Fruit fly (Drosophila melanogaster): ENCODE results near the gene AstA-R1.

The AstA-R1 gene

DNA sequence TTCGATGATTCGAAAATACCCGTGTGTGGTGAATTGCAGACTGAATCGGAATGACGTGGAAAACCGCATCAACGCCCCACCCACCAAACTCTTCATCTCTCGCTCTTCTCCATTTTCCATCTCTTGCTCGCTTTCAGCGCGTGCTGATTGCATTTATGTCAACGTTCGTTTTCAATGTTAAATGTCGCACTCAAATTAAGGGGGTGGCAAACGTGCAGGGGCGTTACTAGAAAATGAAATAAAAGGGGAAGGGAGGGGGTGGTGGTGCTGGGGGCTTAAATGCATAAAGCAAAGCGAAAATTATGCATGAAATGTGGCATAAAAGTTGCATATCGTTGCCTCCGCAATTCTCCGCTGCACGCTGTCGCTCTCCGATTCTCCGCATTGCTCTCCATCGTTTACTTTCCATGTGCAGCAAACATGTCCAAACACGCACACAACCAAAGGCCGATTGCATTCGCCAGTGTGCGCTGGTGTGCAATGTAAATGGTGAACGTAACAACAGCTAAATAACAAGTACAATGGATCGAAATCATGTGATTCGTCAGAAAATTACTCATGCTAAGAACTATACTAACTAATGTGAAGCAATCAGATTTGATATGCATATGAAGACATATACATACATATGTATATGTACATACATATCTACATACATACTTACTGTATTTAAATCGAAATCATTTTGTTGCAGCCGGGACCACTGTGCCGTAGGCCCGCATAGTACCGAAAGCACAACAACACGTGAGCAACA is 107.6 kb downstream of the AstA-R1 start (continued):
- TF ChIP-seq dsx (GFP tag; optimal IDR thresholded peaks at IDR 0.05; ENCODE audit: poor library complexity, severe bottlenecking) (peak; percentile 94), Eip93F (GFP tag; optimal IDR thresholded peaks at IDR 0.05) (peak; percentile 88), CG6808 (GFP tag; optimal IDR thresholded peaks at IDR 0.05) (peak; percentile 90), CG3032 (tag; optimal IDR thresholded peaks at IDR 0.05) (peak; percentile 92), CG34406 (GFP tag; optimal IDR thresholded peaks at IDR 0.05) (peak; percentile 95), Sox102F (GFP tag; optimal IDR thresholded peaks at IDR 0.05) (peak; percentile 93), topi (GFP tag; optimal IDR thresholded peaks at IDR 0.05) (peak; percentile 92), CG8632 (GFP tag; optimal IDR thresholded peaks at IDR 0.05) (peak; percentile 94), eg (GFP tag; IDR thresholded peaks at IDR 0.05) (peak; percentile 93), CG11902 (GFP tag; optimal IDR thresholded peaks at IDR 0.05) (peak; percentile 80), fkh (GFP tag; optimal IDR thresholded peaks at IDR 0.05) (no peak), CG8319 (GFP tag; optimal IDR thresholded peaks at IDR 0.05) (peak; percentile 90), CG31627 (GFP tag; optimal IDR thresholded peaks at IDR 0.05) (peak; percentile 86), lz (GFP tag; optimal IDR thresholded peaks at IDR 0.05) (peak; percentile 92), Lpt (GFP tag; optimal IDR thresholded peaks at IDR 0.05) (peak; percentile 95), Hr39 (GFP tag; optimal IDR thresholded peaks at IDR 0.05) (peak; percentile 88), vri (GFP tag; optimal IDR thresholded peaks at IDR 0.05) (peak; percentile 75), pdm3 (GFP tag; optimal IDR thresholded peaks at IDR 0.05) (peak; percentile 97), Eip78C (GFP tag) (peak; percentile 99), achi (GFP tag; optimal IDR thresholded peaks at IDR 0.05) (peak; percentile 95), Sox14 (GFP tag; optimal IDR thresholded peaks at IDR 0.05) (peak; percentile 96)

- TF ChIP-seq Eip75B (GFP tag; optimal IDR thresholded peaks at IDR 0.05) (peak; percentile 2), svp (GFP tag) (peak; percentile 78), salr (GFP tag; optimal IDR thresholded peaks at IDR 0.05) (no peak), Lpt (GFP tag; optimal IDR thresholded peaks at IDR 0.05) (no peak), Sox102F (GFP tag; optimal IDR thresholded peaks at IDR 0.05) (no peak), CG11902 (GFP tag; optimal IDR thresholded peaks at IDR 0.05) (no peak), ss (GFP tag; optimal IDR thresholded peaks at IDR 0.05) (peak in 1 of 2 experiments; percentile 8), fkh (GFP tag; optimal IDR thresholded peaks at IDR 0.05) (no peak), CG15336 (GFP tag; IDR thresholded peaks at IDR 0.05) (no peak)
Observed at dm6 chrX:3682483-3682813, 108.1 kb downstream of the AstA-R1 start.

DNA sequence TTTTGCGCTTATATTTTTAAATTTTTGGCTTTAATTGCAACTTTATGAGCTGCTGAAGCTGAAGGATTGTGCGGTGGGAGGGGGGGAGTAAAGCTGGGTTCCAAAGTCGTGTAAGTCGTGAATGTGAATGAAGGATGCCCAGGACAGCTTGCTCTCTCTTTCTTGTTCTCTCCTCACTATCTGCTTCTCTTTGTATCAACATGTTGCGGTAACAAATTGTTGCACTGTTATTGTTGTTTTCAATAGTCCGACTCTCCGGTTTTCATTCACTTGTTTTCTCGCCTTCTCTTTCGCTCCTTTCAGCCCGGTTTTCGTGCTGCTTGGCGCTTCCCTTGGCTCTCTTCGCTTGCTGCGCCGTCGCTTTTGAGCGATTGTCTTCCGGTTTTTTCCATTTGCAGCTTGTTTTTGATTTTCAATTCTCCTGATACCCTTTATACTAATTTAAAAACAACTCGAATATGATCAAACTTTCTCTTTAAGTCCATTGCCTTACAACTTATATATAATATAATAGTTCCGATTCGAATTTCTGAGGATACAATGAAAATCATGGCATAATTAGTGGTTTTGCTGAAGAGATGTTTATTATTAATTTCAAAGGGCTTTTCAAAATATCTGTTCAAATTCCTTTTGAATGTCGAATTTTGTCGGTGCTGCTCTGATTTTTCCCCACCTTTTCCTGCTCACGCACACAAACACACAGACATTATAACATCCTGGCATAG is 110.6 kb downstream of the AstA-R1 start:
- peak; percentile 36 for TF ChIP-seq Eip93F (GFP tag; optimal IDR thresholded peaks at IDR 0.05)
- TF ChIP-seq CG16779 (tag; optimal IDR thresholded peaks at IDR 0.05): peak; percentile 67
- TF ChIP-seq Met (GFP tag; optimal IDR thresholded peaks at IDR 0.05): peak; percentile 74
- no peak for TF ChIP-seq CG9139 (GFP tag; optimal IDR thresholded peaks at IDR 0.05)
- peak; percentile 64 for TF ChIP-seq Hr39 (GFP tag; optimal IDR thresholded peaks at IDR 0.05)
- peak; percentile 74 for TF ChIP-seq CG8119 (GFP tag; IDR thresholded peaks at IDR 0.05)
- no peak for TF ChIP-seq fkh (GFP tag; optimal IDR thresholded peaks at IDR 0.05)
- TF ChIP-seq vri (GFP tag; optimal IDR thresholded peaks at IDR 0.05): peak; percentile 51
- TF ChIP-seq CG3032 (tag; optimal IDR thresholded peaks at IDR 0.05): peak; percentile 88
- peak; percentile 79 for TF ChIP-seq pdm3 (GFP tag; optimal IDR thresholded peaks at IDR 0.05)
- TF ChIP-seq Ets21C (GFP tag; optimal IDR thresholded peaks at IDR 0.05): peak; percentile 47
- no peak for TF ChIP-seq CG6854 (GFP tag; optimal IDR thresholded peaks at IDR 0.05)
- peak; percentile 88 for TF ChIP-seq fd59A (GFP tag; optimal IDR thresholded peaks at IDR 0.05)
- peak; percentile 30 for TF ChIP-seq CG11762 (GFP tag; optimal IDR thresholded peaks at IDR 0.05; ENCODE audit: insufficient read depth)
- TF ChIP-seq cyc (GFP tag; optimal IDR thresholded peaks at IDR 0.05): peak; percentile 41
- TF ChIP-seq CG1621 (tag; optimal IDR thresholded peaks at IDR 0.05): peak; percentile 72
- peak; percentile 76 for TF ChIP-seq Ets96B (tag; optimal IDR thresholded peaks at IDR 0.05)
- TF ChIP-seq CG31627 (GFP tag; optimal IDR thresholded peaks at IDR 0.05): peak; percentile 58
- peak; percentile 67 for TF ChIP-seq CG15336 (GFP tag; IDR thresholded peaks at IDR 0.05)
- TF ChIP-seq Sox15 (GFP tag; optimal IDR thresholded peaks at IDR 0.05): peak; percentile 66
- peak; percentile 78 for TF ChIP-seq net (GFP tag; optimal IDR thresholded peaks at IDR 0.05)
- peak; percentile 78 for TF ChIP-seq esn (GFP tag; optimal IDR thresholded peaks at IDR 0.05)
- peak; percentile 82 for TF ChIP-seq Sox14 (GFP tag; optimal IDR thresholded peaks at IDR 0.05)
- peak; percentile 70 for TF ChIP-seq Smox (GFP tag; optimal IDR thresholded peaks at IDR 0.05)
- peak; percentile 74 for TF ChIP-seq dsx (GFP tag; optimal IDR thresholded peaks at IDR 0.05; ENCODE audit: poor library complexity, severe bottlenecking)
- TF ChIP-seq dac (GFP tag; optimal IDR thresholded peaks at IDR 0.05): peak; percentile 50
- TF ChIP-seq CG6808 (GFP tag; optimal IDR thresholded peaks at IDR 0.05): peak; percentile 28
- TF ChIP-seq CG3919 (GFP tag; optimal IDR thresholded peaks at IDR 0.05): peak; percentile 64
- peak; percentile 71 for TF ChIP-seq achi (GFP tag; optimal IDR thresholded peaks at IDR 0.05)

Data from whole organism, prepupa.